Fruit fly (Drosophila melanogaster): ENCODE measurements around the gene CG10979.

The CG10979 gene

DNA sequence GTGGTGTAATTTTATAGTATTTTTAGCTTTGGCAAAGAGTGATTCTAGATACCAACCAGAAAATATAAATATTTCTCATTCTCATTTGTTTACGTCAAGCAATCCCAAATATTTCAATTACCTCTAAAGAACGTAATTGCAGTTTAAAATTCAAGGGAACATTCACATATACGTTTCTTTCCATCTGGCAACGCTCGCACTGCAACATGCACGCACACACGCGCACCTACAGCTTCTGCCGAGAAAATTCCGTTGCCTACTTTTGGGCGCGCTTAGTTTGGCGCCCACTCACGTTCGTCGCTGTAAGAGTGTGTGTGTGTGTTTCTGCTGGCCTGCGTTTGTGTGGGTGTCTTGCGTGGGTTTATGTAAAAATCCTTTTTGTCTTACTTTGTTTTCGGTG, 22.1 kb upstream of the CG10979 start:
- 0 out of 3 replicates have a peak, but pooled peaks have one; percentile 25 for TF ChIP-seq CG4496 (GFP tag; IDR thresholded peaks at IDR 0.05)
- no peak for TF ChIP-seq CG10348 (GFP tag; IDR thresholded peaks at IDR 0.05)

- TF ChIP-seq gl (tag; optimal IDR thresholded peaks at IDR 0.05) = no peak
- TF ChIP-seq CG17806 (tag; optimal IDR thresholded peaks at IDR 0.05) = no peak
- TF ChIP-seq CG15710 (tag; optimal IDR thresholded peaks at IDR 0.05) = peak; percentile 23
- TF ChIP-seq CG8301 (tag; optimal IDR thresholded peaks at IDR 0.05) = no peak
- TF ChIP-seq CG8159 (tag; optimal IDR thresholded peaks at IDR 0.05) = no peak
- TF ChIP-seq Ets98B (GFP tag; IDR thresholded peaks at IDR 0.05) = peak; percentile 25; the same call in 1 of the 2 replicates
- TF ChIP-seq D1 (tag; optimal IDR thresholded peaks at IDR 0.05) = no peak
- TF ChIP-seq CG10348 (GFP tag; IDR thresholded peaks at IDR 0.05) = no peak
- TF ChIP-seq CG13204 (GFP tag; optimal IDR thresholded peaks at IDR 0.05) = no peak
- no peak for TF ChIP-seq CG14655 (GFP tag; optimal IDR thresholded peaks at IDR 0.05)
- TF ChIP-seq CG9948 (tag; optimal IDR thresholded peaks at IDR 0.05) = no peak
- TF ChIP-seq EcR (GFP tag; optimal IDR thresholded peaks at IDR 0.05) = no peak
- TF ChIP-seq CG12605 (GFP tag; IDR thresholded peaks at IDR 0.05) = no peak
- peak; percentile 28 for TF ChIP-seq Snoo (tag; optimal IDR thresholded peaks at IDR 0.05)
- peak; percentile 56; the same call in 2 of the 3 replicates for TF ChIP-seq fd96Ca (GFP tag; IDR thresholded peaks at IDR 0.05)
- TF ChIP-seq CG4496 (GFP tag; IDR thresholded peaks at IDR 0.05) = peak; percentile 33; the same call in 1 of the 3 replicates
Observed at dm6 chr3R:5778731-5779593, 15.5 kb upstream of the CG10979 start, which contains the start of gene jagn. TSS of gene jagn (plus strand) at chr3R:5779315.

dm6 chr3R:5780976-5781375, 13.5 kb upstream of the CG10979 start, which contains the start of gene CG2082:
TSS of gene CG2082 (minus strand) at chr3R:5781076.
- TF ChIP-seq CG15710 (tag; optimal IDR thresholded peaks at IDR 0.05) (no peak), CG13204 (GFP tag; optimal IDR thresholded peaks at IDR 0.05) (no peak)

- no peak for TF ChIP-seq CG10348 (GFP tag; IDR thresholded peaks at IDR 0.05)
- TF ChIP-seq CG8159 (tag; optimal IDR thresholded peaks at IDR 0.05) = no peak
- no peak for TF ChIP-seq Pif1B (GFP tag; optimal IDR thresholded peaks at IDR 0.05)
- TF ChIP-seq D1 (tag; optimal IDR thresholded peaks at IDR 0.05) = no peak
Observed at dm6 chr3R:5781462-5781861, 13.0 kb upstream of the CG10979 start, which contains the start of gene kat-60L1. TSS of gene kat-60L1 (plus strand) at chr3R:5781762.

DNA sequence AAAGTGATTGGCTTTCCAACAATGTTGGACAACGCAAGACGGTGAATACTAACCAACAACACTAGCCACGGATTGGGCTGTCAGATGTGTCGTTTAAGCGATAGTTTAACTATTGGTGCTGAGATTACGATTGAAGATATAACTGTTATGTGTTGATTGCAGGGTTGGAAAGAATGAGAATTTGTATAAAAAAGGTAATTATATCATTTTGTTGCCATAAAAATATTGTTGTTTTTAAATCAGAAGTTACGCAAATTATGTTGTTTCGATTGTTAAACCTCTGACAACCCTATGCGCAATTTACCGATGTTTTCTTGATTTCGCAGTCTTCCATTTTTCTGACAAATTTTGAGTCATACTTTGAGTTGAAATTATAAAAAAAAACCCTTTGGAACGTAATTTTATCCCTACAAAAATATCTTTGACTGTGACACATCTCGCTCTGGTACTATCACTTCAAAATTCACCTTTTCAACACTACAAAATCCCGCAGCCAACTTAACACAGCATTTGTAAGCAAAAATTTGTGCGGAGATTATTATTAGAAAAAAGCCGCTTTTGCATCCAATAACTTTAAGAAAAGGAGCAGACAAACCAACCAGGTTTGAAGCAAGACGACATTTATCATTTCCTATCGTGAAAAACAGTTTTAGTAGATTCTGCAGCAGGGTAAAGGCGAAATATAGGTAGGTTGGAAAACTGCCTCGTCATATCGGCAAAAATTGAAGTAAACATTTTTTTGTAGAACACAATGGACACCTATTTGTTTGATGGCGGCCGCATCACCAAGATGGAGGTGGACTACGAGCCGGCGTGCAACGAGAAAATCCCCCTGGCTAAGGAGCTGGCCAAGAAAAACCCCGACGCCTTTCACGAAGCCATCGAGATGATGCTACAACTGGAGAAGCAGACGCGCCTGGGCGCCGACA, 5.2 kb upstream of the CG10979 start, which contains the start of the genes Hat1 and Rpn5:
Gene Hat1, minus strand, starts transcription at position 360 of the 929 bp plus-strand sequence.
Gene Rpn5, plus strand, starts transcription at position 469 of the 929 bp plus-strand sequence.
- TF ChIP-seq Ets98B (GFP tag; IDR thresholded peaks at IDR 0.05) = peak; percentile 56; the same call in 1 of the 2 replicates
- peak; percentile 61 for TF ChIP-seq CG8301 (tag; optimal IDR thresholded peaks at IDR 0.05)
- peak; percentile 66 for TF ChIP-seq CG15710 (tag; optimal IDR thresholded peaks at IDR 0.05)
- no peak for TF ChIP-seq CG12605 (GFP tag; IDR thresholded peaks at IDR 0.05)
- TF ChIP-seq Pif1A (GFP tag; optimal IDR thresholded peaks at IDR 0.05) = peak; percentile 79
- TF ChIP-seq gl (tag; optimal IDR thresholded peaks at IDR 0.05) = peak; percentile 3
- TF ChIP-seq CG10348 (GFP tag; IDR thresholded peaks at IDR 0.05) = no peak
- peak; percentile 70 for TF ChIP-seq Snoo (tag; optimal IDR thresholded peaks at IDR 0.05)
- TF ChIP-seq CG17806 (tag; optimal IDR thresholded peaks at IDR 0.05) = peak; percentile 41
- peak; percentile 63 for TF ChIP-seq Pif1B (GFP tag; optimal IDR thresholded peaks at IDR 0.05)
- no peak for TF ChIP-seq CG32121 (GFP tag; IDR thresholded peaks at IDR 0.05)
- peak; percentile 71 for TF ChIP-seq CG8159 (tag; optimal IDR thresholded peaks at IDR 0.05)
- TF ChIP-seq fd96Ca (GFP tag; IDR thresholded peaks at IDR 0.05) = peak; percentile 64; the same call in 2 of the 3 replicates
- TF ChIP-seq CG34367 (tag; optimal IDR thresholded peaks at IDR 0.05) = peak; percentile 49
- TF ChIP-seq EcR (GFP tag; optimal IDR thresholded peaks at IDR 0.05) = no peak
- peak; percentile 71 for TF ChIP-seq CG14655 (GFP tag; optimal IDR thresholded peaks at IDR 0.05)
- peak; percentile 68 for TF ChIP-seq CG4496 (GFP tag; IDR thresholded peaks at IDR 0.05)
- TF ChIP-seq CG9948 (tag; optimal IDR thresholded peaks at IDR 0.05) = peak; percentile 54

- TF ChIP-seq CG13204 (GFP tag; optimal IDR thresholded peaks at IDR 0.05) = peak; percentile 92
- peak; percentile 63 for TF ChIP-seq EcR (GFP tag; optimal IDR thresholded peaks at IDR 0.05)
- TF ChIP-seq CG8301 (tag; optimal IDR thresholded peaks at IDR 0.05) = peak; percentile 99
- TF ChIP-seq CG34367 (tag; optimal IDR thresholded peaks at IDR 0.05) = peak; percentile 99
- peak; percentile 98 for TF ChIP-seq CG12605 (GFP tag; IDR thresholded peaks at IDR 0.05)
- peak; percentile 96 for TF ChIP-seq rn (GFP tag; IDR thresholded peaks at IDR 0.05)
- TF ChIP-seq CG9948 (tag; optimal IDR thresholded peaks at IDR 0.05) = peak; percentile 99
- peak; percentile 99 for TF ChIP-seq Pif1B (GFP tag; optimal IDR thresholded peaks at IDR 0.05)
- TF ChIP-seq CG4496 (GFP tag; IDR thresholded peaks at IDR 0.05) = peak; percentile 99
- peak; percentile 98 for TF ChIP-seq Ets98B (GFP tag; IDR thresholded peaks at IDR 0.05)
- peak; percentile 99 for TF ChIP-seq CG17806 (tag; optimal IDR thresholded peaks at IDR 0.05)
- peak; percentile 97 for TF ChIP-seq CG10348 (GFP tag; IDR thresholded peaks at IDR 0.05)
- TF ChIP-seq gl (tag; optimal IDR thresholded peaks at IDR 0.05) = peak; percentile 98
- TF ChIP-seq Pif1A (GFP tag; optimal IDR thresholded peaks at IDR 0.05) = peak; percentile 99
- peak; percentile 99 for TF ChIP-seq CG8159 (tag; optimal IDR thresholded peaks at IDR 0.05)
- TF ChIP-seq Snoo (tag; optimal IDR thresholded peaks at IDR 0.05) = peak; percentile 99
- TF ChIP-seq CG15710 (tag; optimal IDR thresholded peaks at IDR 0.05) = peak; percentile 99
- peak; percentile 99 for TF ChIP-seq CG32121 (GFP tag; IDR thresholded peaks at IDR 0.05)
- peak; percentile 99 for TF ChIP-seq fd96Ca (GFP tag; IDR thresholded peaks at IDR 0.05)
- peak; percentile 99 for TF ChIP-seq CG14655 (GFP tag; optimal IDR thresholded peaks at IDR 0.05)
- no peak for TF ChIP-seq D1 (tag; optimal IDR thresholded peaks at IDR 0.05)
Observed at dm6 chr3R:5791497-5791896, 3.0 kb upstream of the CG10979 start, which contains the start of gene Hpf1. TSS of gene Hpf1 (plus strand) at chr3R:5791879.
